Worm (Caenorhabditis elegans) whole organism, mixed stage, embryonic: ENCODE data around the gene B0348.1.

Experiments
- nhr-76 ChIP-seq: sonication (generic microtip); optimal IDR thresholded peaks from 2 replicates; lab custom pipeline; 2017; ENCODE audit warnings: missing biosample characterization, missing genetic modification characterization
- snpc-4 ChIP-seq: fragments of 150-350 bp; optimal IDR thresholded peaks from 2 replicates; lab custom pipeline; 2014; ENCODE audit warnings: missing biosample characterization, missing genetic modification characterization

- TF ChIP-seq snpc-4 (tag; lab: Kevin White, UChicago): no peak
- TF ChIP-seq nhr-76 (tag; lab: Kevin White, UChicago): no peak
Observed at ce11 chrV:21848-22247, 26.9 kb upstream of the B0348.1 start.
